Worm (Caenorhabditis elegans): ENCODE measurements around the gene nep-13.

- no peak for TF ChIP-seq zag-1 (tag; optimal IDR thresholded peaks at IDR 0.05)
- TF ChIP-seq snpc-4 (tag; optimal IDR thresholded peaks at IDR 0.05) = no peak
- TF ChIP-seq elt-1 (tag; optimal IDR thresholded peaks at IDR 0.05) = no peak
- no peak for TF ChIP-seq ceh-82 (tag; optimal IDR thresholded peaks at IDR 0.05)
- no peak for TF ChIP-seq mdl-1 (tag; optimal IDR thresholded peaks at IDR 0.05)
- no peak for TF ChIP-seq lin-13 (GFP tag; optimal IDR thresholded peaks at IDR 0.05)
- TF ChIP-seq skn-1 (tag; optimal IDR thresholded peaks at IDR 0.05) = no peak
- no peak for TF ChIP-seq unc-39 (tag; optimal IDR thresholded peaks at IDR 0.05)
- no peak for TF ChIP-seq R02D3.7 (tag; optimal IDR thresholded peaks at IDR 0.05)
- no peak for TF ChIP-seq egl-27 (tag; optimal IDR thresholded peaks at IDR 0.05)
- no peak for TF ChIP-seq ztf-11 (tag; optimal IDR thresholded peaks at IDR 0.05)
- no peak for TF ChIP-seq ama-1 (optimal IDR thresholded peaks at IDR 0.05)
Measured at ce11 chrII:3284558-3284957, 2.1 kb downstream of the nep-13 start, which contains the start of gene scl-15.

Measured in whole organism, L2 larva.